Fruit fly (Drosophila melanogaster) whole organism, embryonic: ENCODE data around the gene Rh4.

ENCODE experiments used
- Blimp-1 ChIP-seq: fragments of 200-800 bp; sonication (Bioruptor generic); optimal IDR thresholded peaks from 3 replicates; lab custom pipeline; 2018; ENCODE audit warnings: missing biosample characterization, missing genetic modification characterization, mild to moderate bottlenecking, moderate library complexity, missing genetic modification reagents
- CG11695 ChIP-seq: fragments of 200-800 bp; sonication (Bioruptor generic); IDR thresholded peaks from 3 replicates; pipeline ENCODE4 v1.3.6; 2022; ENCODE audit warnings: missing biosample characterization, missing genetic modification characterization
- CG12659 ChIP-seq: fragments of 200-800 bp; sonication (Bioruptor generic); optimal IDR thresholded peaks from 3 replicates; lab custom pipeline; 2017; ENCODE audit warnings: mild to moderate bottlenecking, missing biosample characterization, missing genetic modification reagents, missing genetic modification characterization
- CG13287 ChIP-seq: fragments of 200-800 bp; sonication (Bioruptor generic); IDR thresholded peaks from 2 replicates; pipeline ENCODE4 v1.3.6; 2022; ENCODE audit warnings: missing biosample characterization, missing genetic modification characterization; ENCODE audit not compliant: partially characterized antibody
- CG13775 ChIP-seq: fragments of 200-800 bp; sonication (Bioruptor generic); optimal IDR thresholded peaks from 3 replicates; lab custom pipeline; 2017; ENCODE audit warnings: missing biosample characterization, mild to moderate bottlenecking, missing genetic modification characterization
- CG13894 ChIP-seq: fragments of 200-800 bp; sonication (Bioruptor generic); optimal IDR thresholded peaks from 3 replicates; lab custom pipeline; 2018; ENCODE audit warnings: missing biosample characterization, mild to moderate bottlenecking, missing genetic modification characterization, moderate library complexity
- CG17186 ChIP-seq: fragments of 200-800 bp; sonication (Bioruptor generic); optimal IDR thresholded peaks from 3 replicates; lab custom pipeline; 2017; ENCODE audit warnings: missing biosample characterization, missing genetic modification reagents, missing genetic modification characterization
- CG18599 ChIP-seq: fragments of 200-800 bp; sonication (Bioruptor generic); optimal IDR thresholded peaks from 3 replicates; lab custom pipeline; 2017; ENCODE audit warnings: missing biosample characterization, missing genetic modification characterization, mild to moderate bottlenecking, moderate library complexity, missing genetic modification reagents
- CG2199 ChIP-seq: fragments of 200-800 bp; sonication (Bioruptor generic); IDR thresholded peaks from 3 replicates; pipeline ENCODE4 v1.3.6; 2022; ENCODE audit warnings: missing biosample characterization, missing genetic modification characterization
- CG2202 ChIP-seq: fragments of 200-800 bp; sonication (Bioruptor generic); optimal IDR thresholded peaks from 2 replicates; lab custom pipeline; 2018; ENCODE audit warnings: missing biosample characterization, mild to moderate bottlenecking, missing genetic modification characterization
- CG30403 ChIP-seq: fragments of 200-800 bp; sonication (Bioruptor generic); optimal IDR thresholded peaks from 3 replicates; lab custom pipeline; 2016; ENCODE audit warnings: missing biosample characterization, missing genetic modification characterization
- CG31224 ChIP-seq: fragments of 200-800 bp; sonication (Bioruptor generic); IDR thresholded peaks from 2 replicates; pipeline ENCODE4 v1.3.6; 2022; ENCODE audit warnings: missing biosample characterization, missing genetic modification characterization
- CG34376 ChIP-seq: fragments of 200-800 bp; sonication (Bioruptor generic); optimal IDR thresholded peaks from 2 replicates; lab custom pipeline; 2018; ENCODE audit warnings: missing biosample characterization, mild to moderate bottlenecking, missing genetic modification characterization
- CG4282 ChIP-seq: fragments of 200-800 bp; sonication (Bioruptor generic); optimal IDR thresholded peaks from 2 replicates; lab custom pipeline; 2016; ENCODE audit warnings: missing biosample characterization, missing genetic modification characterization
- CG4707 ChIP-seq: fragments of 200-800 bp; sonication (Bioruptor generic); optimal IDR thresholded peaks from 2 replicates; lab custom pipeline; 2018; ENCODE audit warnings: missing biosample characterization, mild to moderate bottlenecking, missing genetic modification characterization, moderate library complexity
- CG6683 ChIP-seq: fragments of 200-800 bp; sonication (Bioruptor generic); optimal IDR thresholded peaks from 2 replicates; lab custom pipeline; 2017; ENCODE audit warnings: missing biosample characterization, mild to moderate bottlenecking, missing genetic modification characterization, missing genetic modification reagents
- CG6689 ChIP-seq: fragments of 200-800 bp; sonication (Bioruptor generic); IDR thresholded peaks from 2 replicates; pipeline ENCODE4 v1.3.6; 2022; ENCODE audit warnings: missing biosample characterization, missing genetic modification characterization
- CG6791 ChIP-seq: fragments of 200-800 bp; sonication (Bioruptor generic); IDR thresholded peaks from 3 replicates; pipeline ENCODE4 v1.3.6; 2022; ENCODE audit warnings: missing biosample characterization, missing genetic modification characterization; ENCODE audit not compliant: partially characterized antibody
- CG7839 ChIP-seq: fragments of 200-800 bp; sonication (Bioruptor generic); optimal IDR thresholded peaks from 3 replicates; lab custom pipeline; 2018; ENCODE audit warnings: missing biosample characterization, mild to moderate bottlenecking, missing genetic modification characterization, moderate library complexity
- CG7928 ChIP-seq: fragments of 200-800 bp; sonication (Bioruptor generic); optimal IDR thresholded peaks from 2 replicates; lab custom pipeline; 2017; ENCODE audit warnings: missing biosample characterization, mild to moderate bottlenecking, missing genetic modification characterization
- CG8359 ChIP-seq: fragments of 200-800 bp; sonication (Bioruptor generic); optimal IDR thresholded peaks from 2 replicates; lab custom pipeline; 2017; ENCODE audit warnings: missing biosample characterization, mild to moderate bottlenecking, missing genetic modification characterization, borderline replicate concordance
- CG8388 ChIP-seq: fragments of 200-800 bp; sonication (Bioruptor generic); optimal IDR thresholded peaks from 2 replicates; lab custom pipeline; 2019; ENCODE audit warnings: missing biosample characterization, mild to moderate bottlenecking, missing genetic modification characterization, moderate library complexity
- CG9876 ChIP-seq: fragments of 200-800 bp; sonication (Bioruptor generic); optimal IDR thresholded peaks from 2 replicates; lab custom pipeline; 2016; ENCODE audit warnings: missing biosample characterization, missing genetic modification characterization
- Camta ChIP-seq: fragments of 200-800 bp; sonication (Bioruptor generic); optimal IDR thresholded peaks from 2 replicates; lab custom pipeline; 2016; ENCODE audit warnings: missing biosample characterization, missing genetic modification characterization
- Dip2 ChIP-seq: fragments of 200-800 bp; sonication (Bioruptor generic); IDR thresholded peaks from 2 replicates; pipeline ENCODE4 v1.3.6; 2022; ENCODE audit warnings: missing biosample characterization, missing genetic modification characterization
- ERR ChIP-seq: fragments of 200-800 bp; sonication (Bioruptor generic); optimal IDR thresholded peaks from 2 replicates; lab custom pipeline; 2016; ENCODE audit warnings: missing biosample characterization, missing genetic modification characterization
- Ets65A ChIP-seq: fragments of 200-800 bp; sonication (Bioruptor generic); peaks from one replicate; lab custom pipeline; 2016; ENCODE audit warnings: missing biosample characterization, missing genetic modification characterization
- Ets97D ChIP-seq: fragments of 200-800 bp; sonication (Bioruptor generic); optimal IDR thresholded peaks from 3 replicates; lab custom pipeline; 2016; ENCODE audit warnings: missing biosample characterization, missing genetic modification characterization
- GATAe ChIP-seq: fragments of 200-800 bp; sonication (Bioruptor generic); conservative IDR thresholded peaks from 2 replicates; pipeline ENCODE4 v1.3.6; 2022; ENCODE audit warnings: missing biosample characterization, missing genetic modification characterization
- Gsc ChIP-seq: fragments of 200-800 bp; sonication (Bioruptor generic); IDR thresholded peaks from 2 replicates; pipeline ENCODE4 v1.3.6; 2022; ENCODE audit warnings: missing biosample characterization, missing genetic modification characterization
- Gug ChIP-seq: fragments of 200-800 bp; sonication (Bioruptor generic); IDR thresholded peaks from 4 replicates; pipeline ENCODE4 v1.3.6; 2022; ENCODE audit warnings: missing biosample characterization, missing genetic modification characterization
- MBD-R2 ChIP-seq: fragments of 200-800 bp; sonication (Bioruptor generic); IDR thresholded peaks from 2 replicates; pipeline ENCODE4 v1.3.6; 2022; ENCODE audit warnings: missing biosample characterization, missing genetic modification characterization
- Med ChIP-seq: fragments of 200-800 bp; sonication (Bioruptor generic); peaks from one replicate; lab custom pipeline; 2016; ENCODE audit warnings: missing biosample characterization, missing genetic modification characterization, mild to moderate bottlenecking, inconsistent platforms, moderate library complexity
- Pdp1 ChIP-seq, 2 experiments: fragments of 200-800 bp; sonication (Bioruptor generic); optimal IDR thresholded peaks; 3 replicates each; lab custom pipeline; 2016; ENCODE audit warnings: missing biosample characterization in 2 of 2, missing genetic modification characterization in 2 of 2, mild to moderate bottlenecking in 1 of 2, moderate library complexity in 1 of 2
- Ptx1 ChIP-seq: fragments of 200-800 bp; sonication (Bioruptor generic); IDR thresholded peaks from 2 replicates; pipeline ENCODE4 v1.3.6; 2022; ENCODE audit warnings: missing biosample characterization, missing genetic modification characterization
- TFAM ChIP-seq: fragments of 200-800 bp; sonication (Bioruptor generic); optimal IDR thresholded peaks from 2 replicates; lab custom pipeline; 2017; ENCODE audit warnings: missing biosample characterization, missing genetic modification characterization, inconsistent platforms
- chinmo ChIP-seq: fragments of 200-800 bp; sonication (Bioruptor generic); IDR thresholded peaks from 4 replicates; pipeline ENCODE4 v1.3.6; 2022; ENCODE audit warnings: missing biosample characterization, missing genetic modification characterization; ENCODE audit not compliant: partially characterized antibody
- disco-r ChIP-seq: fragments of 200-800 bp; sonication (Bioruptor generic); optimal IDR thresholded peaks from 2 replicates; lab custom pipeline; 2016; ENCODE audit warnings: missing biosample characterization, missing genetic modification characterization
- fru ChIP-seq: fragments of >200 bp; optimal IDR thresholded peaks from 2 replicates; lab custom pipeline; 2017
- gcm2 ChIP-seq: fragments of 200-800 bp; sonication (Bioruptor generic); optimal IDR thresholded peaks from 2 replicates; lab custom pipeline; 2016; ENCODE audit warnings: missing biosample characterization, missing genetic modification characterization
- hkb ChIP-seq, 2 experiments: fragments of 200-800 bp in 1 of 2; fragments of >200 bp in 1 of 2; sonication (Bioruptor generic) in 1 of 2; IDR thresholded peaks in 1 of 2; optimal IDR thresholded peaks in 1 of 2; 2 replicates each; pipeline versions ENCODE4 v1.3.6 to Lab custom; 2017 to 2022; ENCODE audit warnings: missing biosample characterization in 1 of 2, missing genetic modification characterization in 1 of 2
- jing ChIP-seq: fragments of 200-800 bp; sonication (Bioruptor generic); optimal IDR thresholded peaks from 2 replicates; lab custom pipeline; 2018; ENCODE audit warnings: missing biosample characterization, mild to moderate bottlenecking, missing genetic modification characterization
- lab ChIP-seq: fragments of 200-800 bp; sonication (Bioruptor generic); optimal IDR thresholded peaks from 3 replicates; lab custom pipeline; 2017; ENCODE audit warnings: missing biosample characterization, missing genetic modification characterization, mild to moderate bottlenecking, moderate library complexity, missing genetic modification reagents
- mirr ChIP-seq: fragments of 200-800 bp; sonication (Bioruptor generic); optimal IDR thresholded peaks from 3 replicates; lab custom pipeline; 2018; ENCODE audit warnings: missing biosample characterization, mild to moderate bottlenecking, missing genetic modification characterization
- onecut ChIP-seq: fragments of 200-800 bp; sonication (Bioruptor generic); IDR thresholded peaks from 2 replicates; pipeline ENCODE4 v1.3.6; 2022; ENCODE audit warnings: missing biosample characterization, missing genetic modification characterization
- pfk ChIP-seq: fragments of 200-800 bp; sonication (Bioruptor generic); optimal IDR thresholded peaks from 2 replicates; lab custom pipeline; 2018; ENCODE audit warnings: missing biosample characterization, mild to moderate bottlenecking, missing genetic modification characterization, moderate library complexity
- scrt ChIP-seq: fragments of 200-800 bp; sonication (Bioruptor generic); optimal IDR thresholded peaks from 2 replicates; lab custom pipeline; 2018; ENCODE audit warnings: missing biosample characterization, mild to moderate bottlenecking, missing genetic modification characterization, moderate library complexity
- sima ChIP-seq: fragments of 200-800 bp; sonication (Bioruptor generic); optimal IDR thresholded peaks from 2 replicates; lab custom pipeline; 2016; ENCODE audit warnings: missing biosample characterization, missing genetic modification characterization
- stc ChIP-seq: fragments of 200-800 bp; sonication (Bioruptor generic); IDR thresholded peaks from 2 replicates; pipeline ENCODE4 v1.3.6; 2022; ENCODE audit warnings: missing biosample characterization, missing genetic modification characterization
- tio ChIP-seq: fragments of 200-800 bp; sonication (Bioruptor generic); optimal IDR thresholded peaks from 2 replicates; lab custom pipeline; 2017; ENCODE audit warnings: missing biosample characterization, missing genetic modification characterization, inconsistent platforms
- trh ChIP-seq: fragments of 200-800 bp; sonication (Bioruptor generic); optimal IDR thresholded peaks from 2 replicates; lab custom pipeline; 2016; ENCODE audit warnings: missing biosample characterization, missing genetic modification characterization

The Rh4 gene

DNA sequence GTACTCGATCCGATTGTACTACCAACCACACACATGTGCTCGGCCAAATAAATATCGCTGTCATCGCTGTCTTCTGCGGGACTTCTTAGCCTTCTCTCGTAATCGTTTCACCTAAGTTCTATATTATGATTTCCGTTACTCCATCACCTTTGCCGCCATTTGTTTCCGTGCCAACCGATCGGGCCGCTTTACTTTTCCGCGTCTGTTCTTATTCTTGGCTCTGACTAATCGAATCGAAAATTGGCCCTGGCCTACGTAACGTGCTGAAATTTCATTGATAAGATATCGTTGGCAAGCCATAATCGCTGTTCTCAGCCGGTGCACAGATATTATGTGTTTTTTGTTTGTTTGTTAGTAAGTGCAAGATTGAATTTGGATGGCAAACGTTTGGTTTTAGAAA, 4.9 kb upstream of the Rh4 start (continued):
- TF ChIP-seq sima (GFP tag; lab: Kevin White, UChicago) = no peak
- TF ChIP-seq Ptx1 = no peak
- no peak for TF ChIP-seq Ets65A (GFP tag; lab: Kevin White, UChicago)
- no peak for TF ChIP-seq Gug (GFP tag; lab: Robert Waterston, UW)
- TF ChIP-seq ERR (GFP tag; lab: Kevin White, UChicago) = no peak
- TF ChIP-seq CG6683 (GFP tag; lab: Kevin White, UChicago) = no peak
- TF ChIP-seq TFAM (GFP tag; lab: Kevin White, UChicago) = no peak
- TF ChIP-seq Dip2 (GFP tag; lab: Robert Waterston, UW) = no peak
- TF ChIP-seq scrt (GFP tag; lab: Kevin White, UChicago) = no peak
- TF ChIP-seq CG6791 = no peak
- TF ChIP-seq CG30403 = no peak
- TF ChIP-seq CG31224 (GFP tag; lab: Robert Waterston, UW) = no peak
- TF ChIP-seq CG18599 (GFP tag; lab: Kevin White, UChicago) = peak; percentile 16
- TF ChIP-seq GATAe (GFP tag; lab: Robert Waterston, UW) = peak; percentile 35
- peak; percentile 25 for TF ChIP-seq CG34376 (GFP tag; lab: Kevin White, UChicago)
- TF ChIP-seq Camta (GFP tag; lab: Kevin White, UChicago) = no peak
- 0 out of 3 replicates have a peak, but pooled peaks have one; percentile 14 for TF ChIP-seq CG2199 (GFP tag; lab: Robert Waterston, UW)
- no peak for TF ChIP-seq CG7928
- no peak for TF ChIP-seq CG7839 (tag; lab: Kevin White, UChicago)
- TF ChIP-seq lab (GFP tag; lab: Kevin White, UChicago) = no peak
- no peak for TF ChIP-seq CG13775 (GFP tag; lab: Kevin White, UChicago)
- TF ChIP-seq CG6689 (GFP tag; lab: Robert Waterston, UW) = no peak
- TF ChIP-seq hkb (optimal IDR thresholded peaks at IDR 0.05; lab: Kevin White, UChicago) = no peak
- no peak for TF ChIP-seq hkb (GFP tag; IDR thresholded peaks at IDR 0.05; lab: Robert Waterston, UW)
- TF ChIP-seq Pdp1 (GFP tag; optimal IDR thresholded peaks at IDR 0.05; lab: Kevin White, UChicago) = peak in 1 of 2 experiments; percentile 61
- TF ChIP-seq CG9876 = no peak
- TF ChIP-seq MBD-R2 (GFP tag; lab: Robert Waterston, UW) = no peak
- TF ChIP-seq Blimp-1 (GFP tag; lab: Kevin White, UChicago) = no peak
- no peak for TF ChIP-seq CG17186
- no peak for TF ChIP-seq tio (GFP tag; lab: Kevin White, UChicago)
- no peak for TF ChIP-seq CG2202
- no peak for TF ChIP-seq gcm2 (GFP tag; lab: Kevin White, UChicago)
- no peak for TF ChIP-seq trh (GFP tag; lab: Kevin White, UChicago)
- TF ChIP-seq CG8388 (GFP tag; lab: Kevin White, UChicago) = no peak
- TF ChIP-seq chinmo (GFP tag; lab: Robert Waterston, UW) = 0 out of 4 replicates have a peak, but pooled peaks have one; percentile 23
- TF ChIP-seq pfk (GFP tag; lab: Kevin White, UChicago) = no peak
- no peak for TF ChIP-seq Ets97D (GFP tag; lab: Kevin White, UChicago)
- no peak for TF ChIP-seq disco-r (GFP tag; lab: Kevin White, UChicago)
- TF ChIP-seq jing (GFP tag; lab: Kevin White, UChicago) = no peak
- no peak for TF ChIP-seq CG11695
- TF ChIP-seq CG8359 (GFP tag; lab: Kevin White, UChicago) = no peak
- TF ChIP-seq mirr = peak; percentile 41
- TF ChIP-seq stc (GFP tag; lab: Robert Waterston, UW) = no peak
- no peak for TF ChIP-seq CG13894
- no peak for TF ChIP-seq fru (lab: Kevin White, UChicago)
- TF ChIP-seq onecut (GFP tag; lab: Robert Waterston, UW) = no peak
- TF ChIP-seq CG13287 = no peak
- no peak for TF ChIP-seq CG4707 (GFP tag; lab: Kevin White, UChicago)
- no peak for TF ChIP-seq Gsc (GFP tag; lab: Robert Waterston, UW)
- TF ChIP-seq CG12659 (GFP tag; lab: Kevin White, UChicago) = no peak
- peak; percentile 62 for TF ChIP-seq Med
- TF ChIP-seq CG4282 (GFP tag; lab: Kevin White, UChicago) = no peak
